Fruit fly (Drosophila melanogaster) whole organism, embryonic: ENCODE results near the gene drongo.

Experiments used
- B-H1 ChIP-seq: fragments of 200-800 bp; sonication (Bioruptor generic); IDR thresholded peaks from 3 replicates; pipeline ENCODE4 v1.3.6; 2022; ENCODE audit warnings: missing biosample characterization, missing genetic modification characterization
- CG10267 ChIP-seq: fragments of 200-800 bp; sonication (Bioruptor generic); optimal IDR thresholded peaks from 2 replicates; lab custom pipeline; 2018; ENCODE audit warnings: missing biosample characterization, mild to moderate bottlenecking, missing genetic modification characterization, moderate library complexity
- CG10543 ChIP-seq: fragments of 200-800 bp; sonication (Bioruptor generic); optimal IDR thresholded peaks from 3 replicates; lab custom pipeline; 2017; ENCODE audit warnings: missing biosample characterization, mild to moderate bottlenecking, missing genetic modification characterization, moderate library complexity
- CG1233 ChIP-seq: fragments of 200-800 bp; sonication (Bioruptor generic); optimal IDR thresholded peaks from 4 replicates; lab custom pipeline; 2018; ENCODE audit warnings: missing biosample characterization, mild to moderate bottlenecking, missing genetic modification characterization
- CG14710 ChIP-seq: fragments of 200-800 bp; sonication (Bioruptor generic); optimal IDR thresholded peaks from 3 replicates; lab custom pipeline; 2019; ENCODE audit warnings: missing biosample characterization, mild to moderate bottlenecking, missing genetic modification characterization, moderate library complexity
- CG14965 ChIP-seq: fragments of 200-800 bp; sonication (Bioruptor generic); optimal IDR thresholded peaks from 2 replicates; lab custom pipeline; 2016; ENCODE audit warnings: missing biosample characterization, missing genetic modification characterization, borderline replicate concordance
- CG1647 ChIP-seq: fragments of 200-800 bp; sonication (Bioruptor generic); optimal IDR thresholded peaks from 3 replicates; lab custom pipeline; 2016; ENCODE audit warnings: missing biosample characterization, missing genetic modification characterization
- CG17359 ChIP-seq: fragments of 200-800 bp; sonication (Bioruptor generic); optimal IDR thresholded peaks from 3 replicates; lab custom pipeline; 2018; ENCODE audit warnings: missing biosample characterization, mild to moderate bottlenecking, missing genetic modification characterization, moderate library complexity
- CG17829 ChIP-seq: fragments of 200-800 bp; optimal IDR thresholded peaks from 2 replicates; lab custom pipeline; 2019; ENCODE audit warnings: missing biosample characterization, mild to moderate bottlenecking, missing genetic modification characterization, moderate library complexity
- CG18262 ChIP-seq: fragments of 200-800 bp; optimal IDR thresholded peaks from 3 replicates; lab custom pipeline; 2019; ENCODE audit warnings: missing biosample characterization, mild to moderate bottlenecking, missing genetic modification characterization, moderate library complexity
- CG2875 ChIP-seq: fragments of 200-800 bp; sonication (Bioruptor generic); optimal IDR thresholded peaks from 2 replicates; lab custom pipeline; 2017; ENCODE audit warnings: missing biosample characterization, mild to moderate bottlenecking, missing genetic modification characterization, missing genetic modification reagents
- CG3838 ChIP-seq: fragments of 200-800 bp; sonication (Bioruptor generic); optimal IDR thresholded peaks from 3 replicates; lab custom pipeline; 2016; ENCODE audit warnings: missing biosample characterization, missing genetic modification characterization
- CG4282 ChIP-seq: fragments of 200-800 bp; sonication (Bioruptor generic); optimal IDR thresholded peaks from 2 replicates; lab custom pipeline; 2016; ENCODE audit warnings: missing biosample characterization, missing genetic modification characterization
- CG7745 ChIP-seq: fragments of 200-800 bp; sonication (Bioruptor generic); optimal IDR thresholded peaks from 2 replicates; lab custom pipeline; 2018; ENCODE audit warnings: missing biosample characterization, mild to moderate bottlenecking, missing genetic modification characterization, moderate library complexity
- CG7928 ChIP-seq: fragments of 200-800 bp; sonication (Bioruptor generic); optimal IDR thresholded peaks from 2 replicates; lab custom pipeline; 2017; ENCODE audit warnings: missing biosample characterization, mild to moderate bottlenecking, missing genetic modification characterization
- CrebB ChIP-seq: fragments of 200-800 bp; sonication (Bioruptor generic); optimal IDR thresholded peaks from 3 replicates; lab custom pipeline; 2018; ENCODE audit warnings: missing biosample characterization, mild to moderate bottlenecking, missing genetic modification characterization
- D19B ChIP-seq: fragments of 200-800 bp; sonication (Bioruptor generic); optimal IDR thresholded peaks from 2 replicates; lab custom pipeline; 2017; ENCODE audit warnings: missing biosample characterization, mild to moderate bottlenecking, missing genetic modification characterization
- Dbx ChIP-seq: fragments of 200-800 bp; sonication (Bioruptor generic); IDR thresholded peaks from 3 replicates; pipeline ENCODE4 v1.3.6; 2022; ENCODE audit warnings: missing biosample characterization, missing genetic modification characterization
- Doc2 ChIP-seq: fragments of 200-800 bp; sonication (Bioruptor generic); IDR thresholded peaks from 2 replicates; pipeline ENCODE4 v1.3.6; 2022; ENCODE audit warnings: missing biosample characterization, missing genetic modification characterization
- Doc3 ChIP-seq: fragments of 200-800 bp; sonication (Bioruptor generic); IDR thresholded peaks from 3 replicates; pipeline ENCODE4 v1.3.6; 2022; ENCODE audit warnings: missing biosample characterization, missing genetic modification characterization; ENCODE audit not compliant: partially characterized antibody
- Dref ChIP-seq: fragments of 200-800 bp; sonication (Bioruptor generic); IDR thresholded peaks from 2 replicates; pipeline ENCODE4 v1.3.6; 2022; ENCODE audit warnings: missing biosample characterization, missing genetic modification characterization
- Gsc ChIP-seq: fragments of 200-800 bp; sonication (Bioruptor generic); IDR thresholded peaks from 2 replicates; pipeline ENCODE4 v1.3.6; 2022; ENCODE audit warnings: missing biosample characterization, missing genetic modification characterization
- H15 ChIP-seq: fragments of 200-800 bp; sonication (Bioruptor generic); IDR thresholded peaks from 3 replicates; pipeline ENCODE4 v1.3.6; 2022; ENCODE audit warnings: missing biosample characterization, missing genetic modification characterization
- HHEX ChIP-seq: fragments of 200-800 bp; sonication (Bioruptor generic); optimal IDR thresholded peaks from 3 replicates; lab custom pipeline; 2017; ENCODE audit warnings: missing biosample characterization, mild to moderate bottlenecking, missing genetic modification characterization, missing genetic modification reagents
- MESR4 ChIP-seq: fragments of 200-800 bp; sonication (Bioruptor generic); optimal IDR thresholded peaks from 2 replicates; lab custom pipeline; 2018; ENCODE audit warnings: missing biosample characterization, mild to moderate bottlenecking, missing genetic modification characterization, moderate library complexity
- MTF-1 ChIP-seq: fragments of 200-800 bp; sonication (Bioruptor generic); optimal IDR thresholded peaks from 2 replicates; lab custom pipeline; 2018; ENCODE audit warnings: missing biosample characterization, mild to moderate bottlenecking, missing genetic modification characterization, borderline replicate concordance
- Med ChIP-seq: fragments of 200-800 bp; sonication (Bioruptor generic); peaks from one replicate; lab custom pipeline; 2016; ENCODE audit warnings: missing biosample characterization, missing genetic modification characterization, mild to moderate bottlenecking, inconsistent platforms, moderate library complexity
- NC2β ChIP-seq: fragments of 200-800 bp; sonication (Bioruptor generic); optimal IDR thresholded peaks from 2 replicates; lab custom pipeline; 2016; ENCODE audit warnings: missing biosample characterization, missing genetic modification characterization
- NFAT ChIP-seq: fragments of 200-800 bp; sonication (Bioruptor generic); IDR thresholded peaks from 2 replicates; pipeline ENCODE4 v1.3.6; 2022; ENCODE audit warnings: missing biosample characterization, missing genetic modification characterization
- PHDP ChIP-seq: fragments of 200-800 bp; sonication (Bioruptor generic); optimal IDR thresholded peaks from 3 replicates; lab custom pipeline; 2018; ENCODE audit warnings: missing biosample characterization, mild to moderate bottlenecking, missing genetic modification characterization, moderate library complexity
- Scr ChIP-seq: fragments of 200-800 bp; sonication (Bioruptor generic); IDR thresholded peaks from 2 replicates; pipeline ENCODE4 v1.3.6; 2022; ENCODE audit warnings: missing biosample characterization, missing genetic modification characterization; ENCODE audit not compliant: partially characterized antibody
- ab ChIP-seq: fragments of 200-800 bp; sonication (Bioruptor generic); optimal IDR thresholded peaks from 2 replicates; lab custom pipeline; 2016; ENCODE audit warnings: missing biosample characterization, missing genetic modification characterization
- ara ChIP-seq: fragments of 200-800 bp; sonication (Bioruptor generic); IDR thresholded peaks from 2 replicates; pipeline ENCODE4 v1.3.6; 2022; ENCODE audit warnings: missing biosample characterization, missing genetic modification characterization
- bbx ChIP-seq: fragments of 200-800 bp; sonication (Bioruptor generic); IDR thresholded peaks from 2 replicates; pipeline ENCODE4 v1.3.6; 2022; ENCODE audit warnings: missing biosample characterization, missing genetic modification characterization; ENCODE audit not compliant: partially characterized antibody
- cad ChIP-seq: fragments of >200 bp; optimal IDR thresholded peaks from 2 replicates; lab custom pipeline; 2017; ENCODE audit warnings: missing biosample characterization, missing genetic modification characterization
- en ChIP-seq: fragments of 200-800 bp; sonication (Bioruptor generic); optimal IDR thresholded peaks from 2 replicates; lab custom pipeline; 2016; ENCODE audit warnings: missing biosample characterization, missing genetic modification characterization
- gem ChIP-seq: fragments of 200-800 bp; sonication (Bioruptor generic); optimal IDR thresholded peaks from 2 replicates; lab custom pipeline; 2019; ENCODE audit warnings: missing biosample characterization, mild to moderate bottlenecking, missing genetic modification characterization, moderate library complexity
- h ChIP-seq: fragments of >200 bp; optimal IDR thresholded peaks from 2 replicates; lab custom pipeline; 2017
- jigr1 ChIP-seq: fragments of 200-800 bp; sonication (Bioruptor generic); IDR thresholded peaks from 3 replicates; pipeline ENCODE4 v1.3.6; 2022; ENCODE audit warnings: missing biosample characterization, missing genetic modification characterization
- maf-S ChIP-seq: fragments of 200-800 bp; sonication (Bioruptor generic); optimal IDR thresholded peaks from 2 replicates; lab custom pipeline; 2016; ENCODE audit warnings: missing biosample characterization, missing genetic modification characterization
- nom ChIP-seq: fragments of 200-800 bp; sonication (Bioruptor generic); optimal IDR thresholded peaks from 2 replicates; lab custom pipeline; 2017; ENCODE audit warnings: missing biosample characterization, missing genetic modification characterization, mild to moderate bottlenecking, moderate library complexity, missing genetic modification reagents
- onecut ChIP-seq: fragments of 200-800 bp; sonication (Bioruptor generic); IDR thresholded peaks from 2 replicates; pipeline ENCODE4 v1.3.6; 2022; ENCODE audit warnings: missing biosample characterization, missing genetic modification characterization
- peb ChIP-seq: fragments of 200-800 bp; sonication (Bioruptor generic); IDR thresholded peaks from 2 replicates; pipeline ENCODE4 v1.3.6; 2022; ENCODE audit warnings: missing biosample characterization, missing genetic modification characterization
- rib ChIP-seq: fragments of 200-800 bp; sonication (Bioruptor generic); IDR thresholded peaks from 2 replicates; pipeline ENCODE4 v1.3.6; 2022; ENCODE audit warnings: missing biosample characterization, missing genetic modification characterization
- row ChIP-seq: fragments of 200-800 bp; sonication (Bioruptor generic); IDR thresholded peaks from 3 replicates; pipeline ENCODE4 v1.3.6; 2022; ENCODE audit warnings: missing biosample characterization, missing genetic modification characterization
- sc ChIP-seq, 3 experiments: fragments of >200 bp in 2 of 3; fragments of 200-800 bp in 1 of 3; sonication (Bioruptor generic) in 1 of 3; optimal IDR thresholded peaks; 2 replicates in 2 of 3; 3 replicates in 1 of 3; lab custom pipeline; 2017; ENCODE audit warnings: mild to moderate bottlenecking in 1 of 3, missing biosample characterization in 1 of 3, missing genetic modification characterization in 1 of 3, missing genetic modification reagents in 1 of 3
- sens ChIP-seq: fragments of 200-800 bp; sonication (Bioruptor generic); peaks from one replicate; lab custom pipeline; 2016; ENCODE audit warnings: missing biosample characterization, missing genetic modification characterization
- shn ChIP-seq: fragments of 200-800 bp; sonication (Bioruptor generic); optimal IDR thresholded peaks from 3 replicates; lab custom pipeline; 2016; ENCODE audit warnings: missing biosample characterization, missing genetic modification characterization
- sna ChIP-seq: fragments of 200-800 bp; sonication (Bioruptor generic); IDR thresholded peaks from 2 replicates; pipeline ENCODE4 v1.3.6; 2022; ENCODE audit warnings: missing biosample characterization, missing genetic modification characterization; ENCODE audit not compliant: partially characterized antibody
- sob ChIP-seq: fragments of 200-800 bp; sonication (Bioruptor generic); IDR thresholded peaks from 2 replicates; pipeline ENCODE4 v1.3.6; 2022; ENCODE audit warnings: missing biosample characterization, missing genetic modification characterization
- tio ChIP-seq: fragments of 200-800 bp; sonication (Bioruptor generic); optimal IDR thresholded peaks from 2 replicates; lab custom pipeline; 2017; ENCODE audit warnings: missing biosample characterization, missing genetic modification characterization, inconsistent platforms
- tx ChIP-seq: fragments of 200-800 bp; sonication (Bioruptor generic); optimal IDR thresholded peaks from 2 replicates; lab custom pipeline; 2016; ENCODE audit warnings: missing biosample characterization, missing genetic modification characterization

drongo gene

dm6 chr2L:856001-856400 lies 5.1 kb upstream of the drongo start (continued):
- TF ChIP-seq MESR4 (no peak), CG7745 (no peak), h (lab: Kevin White, UChicago) (no peak), jigr1 (GFP tag; lab: Robert Waterston, UW) (no peak), CG14965 (no peak), NC2β (GFP tag; lab: Kevin White, UChicago) (no peak), onecut (GFP tag; lab: Robert Waterston, UW) (0 out of 2 replicates have a peak, but pooled peaks have one; percentile 32), MTF-1 (GFP tag; lab: Kevin White, UChicago) (peak; percentile 48), bbx (GFP tag; lab: Robert Waterston, UW) (no peak), sc (optimal IDR thresholded peaks at IDR 0.05; lab: Kevin White, UChicago) (no peak), sc (GFP tag; optimal IDR thresholded peaks at IDR 0.05; lab: Kevin White, UChicago) (no peak), sens (GFP tag; lab: Kevin White, UChicago) (peak; percentile 82), Dbx (GFP tag; lab: Robert Waterston, UW) (no peak), CG3838 (no peak), sna (no peak), en (GFP tag; lab: Kevin White, UChicago) (no peak), tx (GFP tag; lab: Kevin White, UChicago) (no peak), CG18262 (tag; lab: Kevin White, UChicago) (no peak), CG10543 (peak; percentile 40), sob (GFP tag; lab: Robert Waterston, UW) (no peak; the same call in 1 of the 2 replicates), B-H1 (GFP tag; lab: Robert Waterston, UW) (no peak), Scr (no peak), maf-S (GFP tag; lab: Kevin White, UChicago) (no peak), Gsc (GFP tag; lab: Robert Waterston, UW) (no peak), gem (tag; lab: Kevin White, UChicago) (no peak), tio (GFP tag; lab: Kevin White, UChicago) (no peak), D19B (GFP tag; lab: Kevin White, UChicago) (no peak), Doc2 (GFP tag; lab: Robert Waterston, UW) (no peak), shn (no peak), ab (GFP tag; lab: Kevin White, UChicago) (no peak), ara (GFP tag; lab: Robert Waterston, UW) (peak; percentile 46; the same call in 1 of the 2 replicates), HHEX (GFP tag; lab: Kevin White, UChicago) (no peak), Dref (GFP tag; lab: Robert Waterston, UW) (no peak), CG10267 (tag; lab: Kevin White, UChicago) (no peak), rib (GFP tag; lab: Robert Waterston, UW) (no peak), CG4282 (GFP tag; lab: Kevin White, UChicago) (no peak), Doc3 (GFP tag; lab: Robert Waterston, UW) (no peak), PHDP (no peak), CG2875 (GFP tag; lab: Kevin White, UChicago) (peak; percentile 40), CG1233 (GFP tag; lab: Kevin White, UChicago) (peak; percentile 36), CrebB (tag; lab: Kevin White, UChicago) (no peak), row (GFP tag; lab: Robert Waterston, UW) (no peak), cad (GFP tag; lab: Kevin White, UChicago) (no peak), nom (no peak), NFAT (no peak), CG14710 (tag; lab: Kevin White, UChicago) (no peak), CG17829 (no peak), peb (GFP tag; lab: Robert Waterston, UW) (no peak), CG7928 (GFP tag; lab: Kevin White, UChicago) (no peak), CG1647 (GFP tag; lab: Kevin White, UChicago) (no peak), Med (GFP tag; lab: Kevin White, UChicago) (peak; percentile 75), H15 (GFP tag; lab: Robert Waterston, UW) (no peak), CG17359 (tag; lab: Kevin White, UChicago) (peak; percentile 19)
